Worm (Caenorhabditis elegans) whole organism, young adult: Measurements from ENCODE around the gene pals-24.
A peak's percentile ranks its signal among the peaks of the same experiment; 100 is the strongest.

ENCODE experiments used
- C06A6.2 ChIP-seq: fragments of 200-800 bp; sonication (Bioruptor generic); conservative IDR thresholded peaks from 2 replicates; pipeline ENCODE4 v1.3.6; 2022; ENCODE audit warnings: missing genetic modification characterization, missing compliant biosample characterization
- C17E4.6 ChIP-seq: fragments of 200-800 bp; sonication (Bioruptor generic); IDR thresholded peaks from 2 replicates; pipeline ENCODE4 v1.3.6; 2022; ENCODE audit warnings: missing genetic modification reagents, missing genetic modification characterization, missing compliant biosample characterization
- D2030.7 ChIP-seq: fragments of 200-800 bp; sonication (Bioruptor generic); IDR thresholded peaks from 2 replicates; pipeline ENCODE4 v1.3.6; 2022; ENCODE audit warnings: missing genetic modification reagents, missing genetic modification characterization, missing compliant biosample characterization
- F22D6.2 ChIP-seq: sonication (generic microtip); optimal IDR thresholded peaks from 2 replicates; lab custom pipeline; 2016; ENCODE audit warnings: mild to moderate bottlenecking, missing genetic modification characterization, missing compliant biosample characterization
- F55B11.4 ChIP-seq: sonication (generic microtip); optimal IDR thresholded peaks from 2 replicates; lab custom pipeline; 2016; ENCODE audit warnings: missing compliant biosample characterization, missing genetic modification characterization, borderline replicate concordance; ENCODE audit not compliant: insufficient read depth
- F57A8.1 ChIP-seq: fragments of 200-800 bp; sonication (Bioruptor generic); optimal IDR thresholded peaks from 2 replicates; lab custom pipeline; 2018; ENCODE audit warnings: mild to moderate bottlenecking, missing genetic modification characterization, moderate library complexity, missing compliant biosample characterization
- K11D2.4 ChIP-seq: fragments of 200-800 bp; sonication (Bioruptor generic); IDR thresholded peaks from 2 replicates; pipeline ENCODE4 v1.3.6; 2022; ENCODE audit warnings: missing genetic modification reagents, missing genetic modification characterization, missing compliant biosample characterization
- K12H6.12 ChIP-seq: fragments of 200-800 bp; sonication (Bioruptor generic); optimal IDR thresholded peaks from 2 replicates; lab custom pipeline; 2018; ENCODE audit warnings: mild to moderate bottlenecking, missing genetic modification characterization, missing compliant biosample characterization
- T26A5.8 ChIP-seq: sonication (generic microtip); optimal IDR thresholded peaks from 2 replicates; lab custom pipeline; 2016; ENCODE audit warnings: missing genetic modification characterization, missing compliant biosample characterization
- Y67H2A.10 ChIP-seq: fragments of 200-800 bp; sonication (Bioruptor generic); conservative IDR thresholded peaks from 2 replicates; pipeline ENCODE4 v1.3.6; 2022; ENCODE audit warnings: missing genetic modification reagents, missing genetic modification characterization, missing compliant biosample characterization
- Y95B8A.8 ChIP-seq: fragments of 200-800 bp; sonication (Bioruptor generic); IDR thresholded peaks from 2 replicates; pipeline ENCODE4 v1.3.6; 2022; ENCODE audit warnings: missing genetic modification reagents, missing genetic modification characterization, missing compliant biosample characterization
- akir-1 ChIP-seq: fragments of 200-800 bp; sonication (Bioruptor generic); optimal IDR thresholded peaks from 2 replicates; lab custom pipeline; 2018; ENCODE audit warnings: mild to moderate bottlenecking, missing genetic modification characterization, moderate library complexity, missing compliant biosample characterization
- attf-3 ChIP-seq: fragments of 200-800 bp; sonication (Bioruptor generic); conservative IDR thresholded peaks from 2 replicates; pipeline ENCODE4 v1.3.6; 2022; ENCODE audit warnings: missing genetic modification reagents, missing genetic modification characterization, missing compliant biosample characterization
- bed-1 ChIP-seq: fragments of 200-800 bp; sonication (Bioruptor generic); IDR thresholded peaks from 2 replicates; pipeline ENCODE4 v1.3.6; 2022; ENCODE audit warnings: missing genetic modification reagents, missing genetic modification characterization, missing compliant biosample characterization
- cebp-1 ChIP-seq, 2 experiments: fragments of 200-800 bp in 1 of 2; sonication (Bioruptor generic) in 1 of 2; sonication (generic microtip) in 1 of 2; IDR thresholded peaks in 1 of 2; optimal IDR thresholded peaks in 1 of 2; 2 replicates each; pipeline versions ENCODE4 v1.3.6 to Lab custom; 2017 to 2022; ENCODE audit warnings: missing compliant biosample characterization in 2 of 2, missing genetic modification characterization in 2 of 2, mild to moderate bottlenecking in 1 of 2, missing genetic modification reagents in 1 of 2, moderate library complexity in 1 of 2
- cebp-2 ChIP-seq: fragments of 200-800 bp; sonication (Bioruptor generic); IDR thresholded peaks from 2 replicates; pipeline ENCODE4 v1.3.6; 2022; ENCODE audit warnings: missing genetic modification characterization, missing compliant biosample characterization
- dox-1 ChIP-seq: fragments of 200-800 bp; sonication (Bioruptor generic); IDR thresholded peaks from 2 replicates; pipeline ENCODE4 v1.3.6; 2022; ENCODE audit warnings: missing genetic modification reagents, missing genetic modification characterization, missing compliant biosample characterization
- dpff-1 ChIP-seq: sonication (generic microtip); optimal IDR thresholded peaks from 2 replicates; lab custom pipeline; 2017; ENCODE audit warnings: mild to moderate bottlenecking, missing genetic modification characterization, missing compliant biosample characterization
- dpl-1 ChIP-seq: fragments of 150-350 bp; optimal IDR thresholded peaks from 2 replicates; lab custom pipeline; 2014; ENCODE audit warnings: missing biosample characterization, missing genetic modification reagents, missing genetic modification characterization
- egl-18 ChIP-seq: fragments of 200-800 bp; sonication (Bioruptor generic); IDR thresholded peaks from 2 replicates; pipeline ENCODE4 v1.3.6; 2022; ENCODE audit warnings: missing genetic modification reagents, missing genetic modification characterization, missing compliant biosample characterization
- egrh-3 ChIP-seq: fragments of 200-800 bp; sonication (Bioruptor generic); IDR thresholded peaks from 2 replicates; pipeline ENCODE4 v1.3.6; 2022; ENCODE audit warnings: missing genetic modification reagents, missing genetic modification characterization, missing compliant biosample characterization
- hlh-12 ChIP-seq: sonication (generic microtip); optimal IDR thresholded peaks from 2 replicates; lab custom pipeline; 2016; ENCODE audit warnings: missing genetic modification characterization, missing compliant biosample characterization
- hlh-26 ChIP-seq: fragments of 200-800 bp; sonication (Bioruptor generic); conservative IDR thresholded peaks from 2 replicates; pipeline ENCODE4 v1.3.6; 2022; ENCODE audit warnings: missing genetic modification reagents, missing genetic modification characterization, missing compliant biosample characterization
- hmg-1.2 ChIP-seq: fragments of 200-800 bp; sonication (Bioruptor generic); IDR thresholded peaks from 2 replicates; pipeline ENCODE4 v1.3.6; 2022; ENCODE audit warnings: missing genetic modification reagents, missing genetic modification characterization, missing compliant biosample characterization
- hsf-1 ChIP-seq: fragments of 200-800 bp; sonication (Bioruptor generic); IDR thresholded peaks from 2 replicates; pipeline ENCODE4 v1.3.6; 2022; ENCODE audit warnings: missing genetic modification reagents, missing genetic modification characterization, missing compliant biosample characterization
- lag-1 ChIP-seq: fragments of 200-800 bp; sonication (Bioruptor generic); IDR thresholded peaks from 2 replicates; pipeline ENCODE4 v1.3.6; 2022; ENCODE audit warnings: missing genetic modification reagents, missing genetic modification characterization, missing compliant biosample characterization
- let-526 ChIP-seq: fragments of 200-800 bp; sonication (Bioruptor generic); IDR thresholded peaks from 2 replicates; pipeline ENCODE4 v1.3.6; 2022; ENCODE audit warnings: missing genetic modification reagents, missing genetic modification characterization, missing compliant biosample characterization
- lin-26 ChIP-seq: fragments of 200-800 bp; sonication (Bioruptor generic); IDR thresholded peaks from 2 replicates; pipeline ENCODE4 v1.3.6; 2022; ENCODE audit warnings: missing genetic modification reagents, missing genetic modification characterization, missing compliant biosample characterization
- lin-54 ChIP-seq: fragments of 200-800 bp; sonication (Bioruptor generic); optimal IDR thresholded peaks from 2 replicates; lab custom pipeline; 2018; ENCODE audit warnings: mild to moderate bottlenecking, missing genetic modification characterization, missing compliant biosample characterization
- lir-1 ChIP-seq: fragments of 200-800 bp; sonication (Bioruptor generic); conservative IDR thresholded peaks from 2 replicates; pipeline ENCODE4 v1.3.6; 2022; ENCODE audit warnings: missing genetic modification reagents, missing genetic modification characterization, missing compliant biosample characterization
- lsy-27 ChIP-seq: sonication (generic microtip); optimal IDR thresholded peaks from 2 replicates; lab custom pipeline; 2017; ENCODE audit warnings: missing genetic modification characterization, mild to moderate bottlenecking, missing compliant biosample characterization, antibody characterized with exemption, missing genotype, borderline replicate concordance; ENCODE audit not compliant: insufficient read depth
- madf-6 ChIP-seq: fragments of 200-800 bp; sonication (Bioruptor generic); IDR thresholded peaks from 2 replicates; pipeline ENCODE4 v1.3.6; 2022; ENCODE audit warnings: missing genetic modification reagents, missing genetic modification characterization, missing compliant biosample characterization
- madf-8 ChIP-seq: fragments of 200-800 bp; sonication (Bioruptor generic); conservative IDR thresholded peaks from 2 replicates; pipeline ENCODE4 v1.3.6; 2022; ENCODE audit warnings: missing genetic modification reagents, missing genetic modification characterization, missing compliant biosample characterization
- mcd-1 ChIP-seq: fragments of 200-800 bp; sonication (Bioruptor generic); IDR thresholded peaks from 2 replicates; pipeline ENCODE4 v1.3.6; 2022; ENCODE audit warnings: missing genetic modification reagents, missing genetic modification characterization, missing compliant biosample characterization
- mel-28 ChIP-seq: sonication (generic microtip); optimal IDR thresholded peaks from 2 replicates; lab custom pipeline; 2016; ENCODE audit warnings: borderline replicate concordance, mild to moderate bottlenecking, missing genetic modification characterization, missing compliant biosample characterization
- mxl-1 ChIP-seq: sonication (generic microtip); optimal IDR thresholded peaks from 2 replicates; lab custom pipeline; 2016; ENCODE audit warnings: missing genetic modification characterization, missing compliant biosample characterization
- nfya-2 ChIP-seq: fragments of 200-800 bp; sonication (Bioruptor generic); IDR thresholded peaks from 2 replicates; pipeline ENCODE4 v1.3.6; 2022; ENCODE audit warnings: missing genetic modification reagents, missing genetic modification characterization, missing compliant biosample characterization
- nhr-179 ChIP-seq: sonication (generic microtip); optimal IDR thresholded peaks from 2 replicates; lab custom pipeline; 2016; ENCODE audit warnings: mild to moderate bottlenecking, missing genetic modification characterization, missing compliant biosample characterization
- nhr-27 ChIP-seq: fragments of 200-800 bp; sonication (Bioruptor generic); optimal IDR thresholded peaks from 2 replicates; lab custom pipeline; 2018; ENCODE audit warnings: mild to moderate bottlenecking, missing genetic modification characterization, moderate library complexity, missing compliant biosample characterization
- rpc-1 ChIP-seq, 2 experiments: fragments of 150-350 bp in 1 of 2; sonication (generic microtip) in 1 of 2; optimal IDR thresholded peaks; 2 replicates each; lab custom pipeline; 2014 to 2018; ENCODE audit warnings: missing biosample characterization in 1 of 2, missing genetic modification characterization in 1 of 2, missing genetic modification reagents in 1 of 2, missing genotype in 1 of 2
- snpc-1.1 ChIP-seq: sonication (generic microtip); optimal IDR thresholded peaks from 2 replicates; lab custom pipeline; 2017; ENCODE audit warnings: missing genetic modification characterization, mild to moderate bottlenecking, missing compliant biosample characterization, antibody characterized with exemption, moderate library complexity, missing genotype, missing genetic modification reagents; ENCODE audit not compliant: insufficient read depth
- snpc-1.3 ChIP-seq: sonication (generic microtip); optimal IDR thresholded peaks from 2 replicates; lab custom pipeline; 2017; ENCODE audit warnings: missing genetic modification characterization, mild to moderate bottlenecking, missing compliant biosample characterization, antibody characterized with exemption, moderate library complexity, missing genotype, missing genetic modification reagents; ENCODE audit not compliant: insufficient read depth
- somi-1 ChIP-seq: fragments of 200-800 bp; sonication (Bioruptor generic); optimal IDR thresholded peaks from 2 replicates; lab custom pipeline; 2018; ENCODE audit warnings: mild to moderate bottlenecking, missing genetic modification characterization, missing compliant biosample characterization
- tlf-1 ChIP-seq: fragments of 200-800 bp; sonication (Bioruptor generic); optimal IDR thresholded peaks from 2 replicates; lab custom pipeline; 2018; ENCODE audit warnings: mild to moderate bottlenecking, missing genetic modification characterization, missing compliant biosample characterization
- unc-62 ChIP-seq: fragments of 150-350 bp; optimal IDR thresholded peaks from 2 replicates; lab custom pipeline; 2014; ENCODE audit warnings: missing biosample characterization, missing genetic modification reagents, missing genetic modification characterization
- xnd-1 ChIP-seq: sonication (generic microtip); optimal IDR thresholded peaks from 2 replicates; lab custom pipeline; 2016; ENCODE audit warnings: missing genotype, missing genetic modification reagents, missing genetic modification characterization, missing compliant biosample characterization
- ztf-28 ChIP-seq: fragments of 200-800 bp; sonication (Bioruptor generic); IDR thresholded peaks from 2 replicates; pipeline ENCODE4 v1.3.6; 2022; ENCODE audit warnings: missing genetic modification reagents, missing genetic modification characterization, missing compliant biosample characterization
- ztf-6 ChIP-seq: fragments of 200-800 bp; sonication (Bioruptor generic); IDR thresholded peaks from 2 replicates; pipeline ENCODE4 v1.3.6; 2022; ENCODE audit warnings: missing genetic modification reagents, missing genetic modification characterization, missing compliant biosample characterization

The pals-24 gene

DNA sequence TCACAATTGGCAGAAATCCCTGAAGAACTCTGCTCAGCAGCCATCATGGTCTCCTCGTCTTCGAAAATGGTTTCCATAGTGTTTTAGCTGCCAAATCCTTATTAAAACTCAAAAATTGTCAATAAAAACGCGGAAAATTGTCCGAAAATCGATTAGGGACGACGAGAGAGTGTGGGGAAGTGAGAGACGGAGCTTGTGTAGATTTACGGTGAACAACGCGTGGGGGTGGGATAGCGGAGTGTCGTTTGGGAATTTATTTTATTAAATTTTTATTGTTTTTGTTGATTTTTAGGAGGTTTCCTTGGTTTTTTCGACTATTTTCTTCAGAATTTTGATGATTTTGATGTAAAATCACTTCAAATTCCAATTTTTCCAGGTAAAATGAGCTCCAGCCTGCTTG, 33.1 kb upstream of the pals-24 start, which contains the start of the genes F54C4.4 and mrpl-40 (continued):
- TF ChIP-seq K12H6.12: no peak
- no peak for TF ChIP-seq mxl-1 (tag; lab: Kevin White, UChicago)
- no peak for TF ChIP-seq snpc-1.3
- 0 out of 2 replicates have a peak, but pooled peaks have one; percentile 23 for TF ChIP-seq D2030.7 (GFP tag; lab: Robert Waterston, UW)
- no peak for TF ChIP-seq ztf-28 (GFP tag; lab: Robert Waterston, UW)
- no peak for TF ChIP-seq hsf-1
- peak; percentile 97 for TF ChIP-seq attf-3 (GFP tag; lab: Robert Waterston, UW)
- no peak for TF ChIP-seq tlf-1 (GFP tag; lab: Kevin White, UChicago)
- no peak for TF ChIP-seq lsy-27 (tag; lab: Kevin White, UChicago)
- TF ChIP-seq F22D6.2: no peak
- TF ChIP-seq lir-1 (GFP tag; lab: Robert Waterston, UW): no peak
- TF ChIP-seq F57A8.1 (GFP tag; lab: Kevin White, UChicago): no peak
- no peak for TF ChIP-seq somi-1 (GFP tag; lab: Kevin White, UChicago)
- no peak for TF ChIP-seq hlh-26 (GFP tag; lab: Robert Waterston, UW)
- peak; percentile 94 for TF ChIP-seq hmg-1.2
- no peak for TF ChIP-seq akir-1 (GFP tag; lab: Kevin White, UChicago)
- TF ChIP-seq F55B11.4 (tag; lab: Kevin White, UChicago): no peak
- no peak for TF ChIP-seq Y95B8A.8 (GFP tag; lab: Robert Waterston, UW)
- TF ChIP-seq madf-8 (GFP tag; lab: Robert Waterston, UW): no peak
- TF ChIP-seq lag-1 (GFP tag; lab: Robert Waterston, UW): no peak
- no peak for TF ChIP-seq nfya-2
- TF ChIP-seq mcd-1: peak; percentile 47
- TF ChIP-seq let-526: no peak
- TF ChIP-seq C17E4.6 (GFP tag; lab: Robert Waterston, UW): no peak
- no peak for TF ChIP-seq K11D2.4 (GFP tag; lab: Robert Waterston, UW)
- TF ChIP-seq bed-1: no peak
- peak; percentile 33; the same call in 1 of the 2 replicates for TF ChIP-seq egrh-3 (GFP tag; lab: Robert Waterston, UW)
- peak; percentile 12 for TF ChIP-seq lin-54 (GFP tag; lab: Kevin White, UChicago)
- no peak for TF ChIP-seq mel-28 (tag; lab: Kevin White, UChicago)
- no peak for TF ChIP-seq dox-1
- TF ChIP-seq C06A6.2: no peak
- no peak for TF ChIP-seq rpc-1 (optimal IDR thresholded peaks at IDR 0.05; lab: Kevin White, UChicago)
- TF ChIP-seq rpc-1 (tag; optimal IDR thresholded peaks at IDR 0.05; lab: Kevin White, UChicago): no peak
- no peak for TF ChIP-seq snpc-1.1 (tag; lab: Kevin White, UChicago)
- no peak for TF ChIP-seq xnd-1
- no peak for TF ChIP-seq egl-18
- TF ChIP-seq hlh-12 (tag; lab: Kevin White, UChicago): no peak
- no peak for TF ChIP-seq dpff-1 (tag; lab: Kevin White, UChicago)
- no peak for TF ChIP-seq lin-26 (GFP tag; lab: Robert Waterston, UW)
- TF ChIP-seq unc-62 (GFP tag; lab: Kevin White, UChicago): no peak
- TF ChIP-seq Y67H2A.10 (GFP tag; lab: Robert Waterston, UW): no peak
- TF ChIP-seq nhr-27 (tag; lab: Kevin White, UChicago): no peak
- TF ChIP-seq dpl-1 (GFP tag; lab: Kevin White, UChicago): no peak
- TF ChIP-seq cebp-2 (GFP tag; lab: Robert Waterston, UW): no peak
- peak; percentile 5; the same call in 1 of the 2 replicates for TF ChIP-seq madf-6 (GFP tag; lab: Robert Waterston, UW)
- no peak for TF ChIP-seq T26A5.8 (tag; lab: Kevin White, UChicago)
- no peak for TF ChIP-seq ztf-6 (GFP tag; lab: Robert Waterston, UW)
- TF ChIP-seq cebp-1 (GFP tag; IDR thresholded peaks at IDR 0.05; lab: Robert Waterston, UW): no peak
- TF ChIP-seq cebp-1 (tag; optimal IDR thresholded peaks at IDR 0.05; lab: Kevin White, UChicago): peak; percentile 30
- no peak for TF ChIP-seq nhr-179 (tag; lab: Kevin White, UChicago)
